Worm (Caenorhabditis elegans) whole organism, L4/young adult: ENCODE measurements around the gene sri-54.

Source experiments
- dao-5 ChIP-seq: sonication (generic microtip); optimal IDR thresholded peaks from 2 replicates; lab custom pipeline; 2016; ENCODE audit warnings: missing genotype, missing genetic modification characterization, moderate library complexity, missing compliant biosample characterization
- him-1 ChIP-seq: sonication (generic microtip); optimal IDR thresholded peaks from 2 replicates; lab custom pipeline; 2016; ENCODE audit warnings: missing genotype, missing genetic modification reagents, missing genetic modification characterization, missing compliant biosample characterization

DNA sequence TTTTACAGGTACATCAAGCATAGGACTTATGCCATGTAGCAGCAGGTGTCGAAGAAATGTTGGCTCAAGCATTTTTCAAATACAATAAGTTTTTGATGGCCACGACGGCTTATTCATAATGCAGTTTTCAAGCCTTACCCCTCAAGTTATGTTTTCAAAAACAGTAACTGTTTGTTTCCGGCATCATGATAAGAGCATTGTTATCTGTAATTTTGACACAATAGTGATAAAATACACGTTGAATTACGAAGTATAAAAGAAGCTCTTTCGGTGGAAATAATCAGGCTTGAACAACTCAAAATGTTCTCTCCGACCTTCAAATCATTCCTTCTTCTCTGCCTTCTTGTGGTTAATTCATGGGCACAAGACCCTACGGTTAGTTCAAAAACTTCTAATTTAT lies 35.7 kb downstream of the sri-54 start, which contains the start of gene clec-121:
- no peak for TF ChIP-seq dao-5 (tag; lab: Kevin White, UChicago)
- no peak for TF ChIP-seq him-1
